Fruit fly (Drosophila melanogaster): ENCODE results near the gene eIF5B.

Gene eIF5B

DNA sequence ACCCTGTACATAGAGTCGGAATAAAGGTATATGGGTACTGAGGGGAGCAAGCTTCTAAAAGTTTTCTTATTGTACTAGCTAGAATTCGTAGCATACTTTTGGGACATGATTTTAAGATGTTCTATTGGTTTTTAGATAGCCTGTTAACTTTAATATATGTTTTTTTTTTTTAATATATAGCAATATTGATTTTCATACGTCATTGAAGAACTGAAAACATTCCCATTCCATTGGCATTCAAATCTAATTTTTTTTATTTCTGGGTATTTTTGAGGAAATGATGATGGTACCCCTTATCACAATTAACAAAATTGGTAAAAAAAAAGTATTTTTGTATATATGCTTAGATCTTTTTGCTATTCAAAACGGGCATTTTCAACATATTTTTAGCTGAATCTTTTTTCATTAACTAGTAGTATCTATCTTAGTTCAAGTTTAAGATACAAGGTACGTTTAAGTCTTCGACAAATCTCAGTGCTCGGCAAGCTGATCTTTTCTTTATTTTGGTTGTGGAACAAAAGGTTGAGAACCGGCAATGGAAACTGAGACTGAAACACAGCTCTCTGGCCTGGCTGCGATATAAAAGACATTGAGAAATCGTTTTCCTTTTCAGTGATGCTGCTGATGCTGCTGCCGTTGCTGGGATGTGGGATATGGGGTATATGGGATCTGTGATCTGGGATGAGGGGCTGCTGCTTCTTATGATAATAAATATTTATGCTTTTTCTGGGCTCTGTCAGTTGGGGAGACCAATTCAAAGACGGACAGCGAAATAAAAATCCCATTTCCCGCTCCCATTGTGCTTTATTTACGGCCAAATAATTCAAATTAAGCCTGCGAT lies 76.0 kb downstream of the eIF5B start (continued):
- TF ChIP-seq CG6813 (GFP tag; optimal IDR thresholded peaks at IDR 0.05) (no peak), Hr3 (GFP tag; optimal IDR thresholded peaks at IDR 0.05) (peak; percentile 54), CG11723 (GFP tag; optimal IDR thresholded peaks at IDR 0.05) (no peak), CG2199 (GFP tag; IDR thresholded peaks at IDR 0.05) (0 out of 3 replicates have a peak, but pooled peaks have one; percentile 38), CG6791 (GFP tag; IDR thresholded peaks at IDR 0.05; ENCODE audit: partially characterized antibody) (0 out of 3 replicates have a peak, but pooled peaks have one; percentile 18), CG30431 (GFP tag; optimal IDR thresholded peaks at IDR 0.05) (peak; percentile 13), ftz-f1 (GFP tag; optimal IDR thresholded peaks at IDR 0.05) (no peak), HmgD (GFP tag; optimal IDR thresholded peaks at IDR 0.05) (no peak), bigmax (GFP tag; optimal IDR thresholded peaks at IDR 0.05) (no peak), CG15011 (GFP tag; optimal IDR thresholded peaks at IDR 0.05) (no peak), CG2120 (GFP tag; optimal IDR thresholded peaks at IDR 0.05) (peak; percentile 38), Sin3A (optimal IDR thresholded peaks at IDR 0.05) (no peak), CG31365 (tag; optimal IDR thresholded peaks at IDR 0.05) (no peak), ac (GFP tag; optimal IDR thresholded peaks at IDR 0.05) (no peak), pfk (GFP tag; optimal IDR thresholded peaks at IDR 0.05) (no peak), CG11504 (tag; optimal IDR thresholded peaks at IDR 0.05) (peak; percentile 70), CG17568 (GFP tag; optimal IDR thresholded peaks at IDR 0.05) (no peak), CG4282 (GFP tag; optimal IDR thresholded peaks at IDR 0.05) (no peak), Spps (tag; optimal IDR thresholded peaks at IDR 0.05) (peak; percentile 18), CG18764 (GFP tag; optimal IDR thresholded peaks at IDR 0.05) (no peak), NC2β (GFP tag; optimal IDR thresholded peaks at IDR 0.05) (no peak), Bdp1 (GFP tag; optimal IDR thresholded peaks at IDR 0.05) (no peak), slou (GFP tag; optimal IDR thresholded peaks at IDR 0.05) (no peak), mirr (GFP tag; optimal IDR thresholded peaks at IDR 0.05) (no peak), crp (GFP tag; optimal IDR thresholded peaks at IDR 0.05) (no peak), gcm2 (GFP tag; optimal IDR thresholded peaks at IDR 0.05) (no peak), Optix (GFP tag; IDR thresholded peaks at IDR 0.05) (no peak), CG3838 (GFP tag; optimal IDR thresholded peaks at IDR 0.05) (no peak), CoRest (tag; optimal IDR thresholded peaks at IDR 0.05) (peak; percentile 66), Hr51 (GFP tag; optimal IDR thresholded peaks at IDR 0.05) (peak in 1 of 2 experiments; percentile 61), stc (GFP tag; IDR thresholded peaks at IDR 0.05) (no peak), run (tag; optimal IDR thresholded peaks at IDR 0.05) (no peak), lbe (GFP tag; optimal IDR thresholded peaks at IDR 0.05) (no peak), CG12155 (GFP tag; optimal IDR thresholded peaks at IDR 0.05) (peak; percentile 14), insv (GFP tag; optimal IDR thresholded peaks at IDR 0.05) (no peak), CG7271 (tag; optimal IDR thresholded peaks at IDR 0.05) (no peak), CG2875 (GFP tag; optimal IDR thresholded peaks at IDR 0.05) (no peak), Taf1 (GFP tag; IDR thresholded peaks at IDR 0.05) (no peak), HLH54F (GFP tag; optimal IDR thresholded peaks at IDR 0.05) (no peak), yki (optimal IDR thresholded peaks at IDR 0.05) (no peak), repo (GFP tag; optimal IDR thresholded peaks at IDR 0.05) (no peak), HmgZ (tag; optimal IDR thresholded peaks at IDR 0.05) (no peak), CG8765 (GFP tag; IDR thresholded peaks at IDR 0.05) (no peak; the same call in 1 of the 2 replicates), CG6254 (GFP tag; optimal IDR thresholded peaks at IDR 0.05) (peak; percentile 6), pnt (GFP tag; optimal IDR thresholded peaks at IDR 0.05) (no peak), H15 (GFP tag; IDR thresholded peaks at IDR 0.05) (no peak), al (GFP tag; IDR thresholded peaks at IDR 0.05) (0 out of 2 replicates have a peak, but pooled peaks have one; percentile 6), ab (GFP tag; optimal IDR thresholded peaks at IDR 0.05) (no peak), Abd-B (GFP tag; optimal IDR thresholded peaks at IDR 0.05) (peak; percentile 40), CG14014 (GFP tag; IDR thresholded peaks at IDR 0.05) (0 out of 2 replicates have a peak, but pooled peaks have one; percentile 34)
